Worm (Caenorhabditis elegans) whole organism, young adult: Measurements from ENCODE around the gene ptr-19.

ENCODE experiments used
- B0019.2 ChIP-seq: fragments of 200-800 bp; sonication (Bioruptor generic); conservative IDR thresholded peaks from 2 replicates; pipeline ENCODE4 v1.3.6; 2022; ENCODE audit warnings: missing genetic modification reagents, missing genetic modification characterization, missing compliant biosample characterization
- C06A6.2 ChIP-seq: fragments of 200-800 bp; sonication (Bioruptor generic); conservative IDR thresholded peaks from 2 replicates; pipeline ENCODE4 v1.3.6; 2022; ENCODE audit warnings: missing genetic modification characterization, missing compliant biosample characterization
- F10E7.11 ChIP-seq: sonication (generic microtip); optimal IDR thresholded peaks from 2 replicates; lab custom pipeline; 2017; ENCODE audit warnings: mild to moderate bottlenecking, missing genetic modification characterization, moderate library complexity, missing compliant biosample characterization
- F22D6.2 ChIP-seq: sonication (generic microtip); optimal IDR thresholded peaks from 2 replicates; lab custom pipeline; 2016; ENCODE audit warnings: mild to moderate bottlenecking, missing genetic modification characterization, missing compliant biosample characterization
- F23B12.7 ChIP-seq: sonication (generic microtip); optimal IDR thresholded peaks from 2 replicates; lab custom pipeline; 2017; ENCODE audit warnings: missing genetic modification characterization, mild to moderate bottlenecking, missing compliant biosample characterization, antibody characterized with exemption, moderate library complexity; ENCODE audit not compliant: insufficient read depth
- F39B2.1 ChIP-seq: fragments of 200-800 bp; sonication (Bioruptor generic); IDR thresholded peaks from 2 replicates; pipeline ENCODE4 v1.3.6; 2022; ENCODE audit warnings: missing genetic modification reagents, missing genetic modification characterization, missing compliant biosample characterization
- F57A8.1 ChIP-seq: fragments of 200-800 bp; sonication (Bioruptor generic); optimal IDR thresholded peaks from 2 replicates; lab custom pipeline; 2018; ENCODE audit warnings: mild to moderate bottlenecking, missing genetic modification characterization, moderate library complexity, missing compliant biosample characterization
- F57C9.4 ChIP-seq: sonication (generic microtip); optimal IDR thresholded peaks from 2 replicates; lab custom pipeline; 2017; ENCODE audit warnings: mild to moderate bottlenecking, missing genetic modification characterization, missing compliant biosample characterization
- T26A5.8 ChIP-seq: sonication (generic microtip); optimal IDR thresholded peaks from 2 replicates; lab custom pipeline; 2016; ENCODE audit warnings: missing genetic modification characterization, missing compliant biosample characterization
- Y56A3A.18 ChIP-seq: fragments of 200-800 bp; sonication (Bioruptor generic); IDR thresholded peaks from 2 replicates; pipeline ENCODE4 v1.3.6; 2022; ENCODE audit warnings: missing genetic modification reagents, missing genetic modification characterization, missing compliant biosample characterization
- Y95B8A.8 ChIP-seq: fragments of 200-800 bp; sonication (Bioruptor generic); IDR thresholded peaks from 2 replicates; pipeline ENCODE4 v1.3.6; 2022; ENCODE audit warnings: missing genetic modification reagents, missing genetic modification characterization, missing compliant biosample characterization
- ZK185.1 ChIP-seq: sonication (generic microtip); optimal IDR thresholded peaks from 2 replicates; lab custom pipeline; 2016; ENCODE audit warnings: mild to moderate bottlenecking, missing genetic modification characterization, missing compliant biosample characterization; ENCODE audit not compliant: poor library complexity, severe bottlenecking
- attf-6 ChIP-seq: fragments of 200-800 bp; sonication (Bioruptor generic); IDR thresholded peaks from 2 replicates; pipeline ENCODE4 v1.3.6; 2022; ENCODE audit warnings: missing genetic modification reagents, missing genetic modification characterization, missing compliant biosample characterization
- bed-2 ChIP-seq: fragments of 200-800 bp; sonication (Bioruptor generic); IDR thresholded peaks from 2 replicates; pipeline ENCODE4 v1.3.6; 2022; ENCODE audit warnings: missing genetic modification reagents, missing genetic modification characterization, missing compliant biosample characterization
- ceh-27 ChIP-seq: fragments of 200-800 bp; sonication (Bioruptor generic); optimal IDR thresholded peaks from 2 replicates; lab custom pipeline; 2018; ENCODE audit warnings: mild to moderate bottlenecking, missing genetic modification characterization, moderate library complexity, missing compliant biosample characterization
- ceh-58 ChIP-seq: fragments of 200-800 bp; sonication (Bioruptor generic); IDR thresholded peaks from 2 replicates; pipeline ENCODE4 v1.3.6; 2022; ENCODE audit warnings: missing genetic modification characterization, missing compliant biosample characterization
- ceh-91 ChIP-seq: fragments of 200-800 bp; sonication (Bioruptor generic); IDR thresholded peaks from 2 replicates; pipeline ENCODE4 v1.3.6; 2022; ENCODE audit warnings: missing genetic modification reagents, missing genetic modification characterization, missing compliant biosample characterization
- efl-1 ChIP-seq: fragments of 150-350 bp; optimal IDR thresholded peaks from 2 replicates; lab custom pipeline; 2014; ENCODE audit warnings: missing biosample characterization, missing genetic modification reagents, missing genetic modification characterization
- fkh-3 ChIP-seq: sonication (generic microtip); optimal IDR thresholded peaks from 2 replicates; lab custom pipeline; 2016; ENCODE audit warnings: mild to moderate bottlenecking, missing genetic modification characterization, missing compliant biosample characterization
- him-1 ChIP-seq: sonication (generic microtip); optimal IDR thresholded peaks from 2 replicates; lab custom pipeline; 2016; ENCODE audit warnings: missing genotype, missing genetic modification reagents, missing genetic modification characterization, missing compliant biosample characterization
- hlh-26 ChIP-seq: fragments of 200-800 bp; sonication (Bioruptor generic); conservative IDR thresholded peaks from 2 replicates; pipeline ENCODE4 v1.3.6; 2022; ENCODE audit warnings: missing genetic modification reagents, missing genetic modification characterization, missing compliant biosample characterization
- hmg-1.2 ChIP-seq: fragments of 200-800 bp; sonication (Bioruptor generic); IDR thresholded peaks from 2 replicates; pipeline ENCODE4 v1.3.6; 2022; ENCODE audit warnings: missing genetic modification reagents, missing genetic modification characterization, missing compliant biosample characterization
- hrde-1 ChIP-seq: sonication (generic microtip); optimal IDR thresholded peaks from 2 replicates; lab custom pipeline; 2016; ENCODE audit warnings: missing genetic modification characterization, mild to moderate bottlenecking, missing compliant biosample characterization, moderate library complexity, missing genotype, missing genetic modification reagents, borderline replicate concordance
- hsf-1 ChIP-seq: fragments of 200-800 bp; sonication (Bioruptor generic); IDR thresholded peaks from 2 replicates; pipeline ENCODE4 v1.3.6; 2022; ENCODE audit warnings: missing genetic modification reagents, missing genetic modification characterization, missing compliant biosample characterization
- lin-54 ChIP-seq: fragments of 200-800 bp; sonication (Bioruptor generic); optimal IDR thresholded peaks from 2 replicates; lab custom pipeline; 2018; ENCODE audit warnings: mild to moderate bottlenecking, missing genetic modification characterization, missing compliant biosample characterization
- lsl-1 ChIP-seq: fragments of 200-800 bp; sonication (Bioruptor generic); optimal IDR thresholded peaks from 2 replicates; lab custom pipeline; 2018; ENCODE audit warnings: mild to moderate bottlenecking, missing genetic modification characterization, moderate library complexity, missing compliant biosample characterization
- madf-10 ChIP-seq: sonication (generic microtip); optimal IDR thresholded peaks from 2 replicates; lab custom pipeline; 2016; ENCODE audit warnings: mild to moderate bottlenecking, missing genetic modification characterization, missing compliant biosample characterization
- madf-6 ChIP-seq: fragments of 200-800 bp; sonication (Bioruptor generic); IDR thresholded peaks from 2 replicates; pipeline ENCODE4 v1.3.6; 2022; ENCODE audit warnings: missing genetic modification reagents, missing genetic modification characterization, missing compliant biosample characterization
- mcd-1 ChIP-seq: fragments of 200-800 bp; sonication (Bioruptor generic); IDR thresholded peaks from 2 replicates; pipeline ENCODE4 v1.3.6; 2022; ENCODE audit warnings: missing genetic modification reagents, missing genetic modification characterization, missing compliant biosample characterization
- mel-28 ChIP-seq: sonication (generic microtip); optimal IDR thresholded peaks from 2 replicates; lab custom pipeline; 2016; ENCODE audit warnings: borderline replicate concordance, mild to moderate bottlenecking, missing genetic modification characterization, missing compliant biosample characterization
- nfya-2 ChIP-seq: fragments of 200-800 bp; sonication (Bioruptor generic); IDR thresholded peaks from 2 replicates; pipeline ENCODE4 v1.3.6; 2022; ENCODE audit warnings: missing genetic modification reagents, missing genetic modification characterization, missing compliant biosample characterization
- nhr-179 ChIP-seq: sonication (generic microtip); optimal IDR thresholded peaks from 2 replicates; lab custom pipeline; 2016; ENCODE audit warnings: mild to moderate bottlenecking, missing genetic modification characterization, missing compliant biosample characterization
- nhr-27 ChIP-seq: fragments of 200-800 bp; sonication (Bioruptor generic); optimal IDR thresholded peaks from 2 replicates; lab custom pipeline; 2018; ENCODE audit warnings: mild to moderate bottlenecking, missing genetic modification characterization, moderate library complexity, missing compliant biosample characterization
- nhr-80 ChIP-seq: sonication (generic microtip); optimal IDR thresholded peaks from 2 replicates; lab custom pipeline; 2016; ENCODE audit warnings: missing genetic modification characterization, missing compliant biosample characterization
- pbrm-1 ChIP-seq: fragments of 200-800 bp; sonication (Bioruptor generic); IDR thresholded peaks from 2 replicates; pipeline ENCODE4 v1.3.6; 2022; ENCODE audit warnings: missing genetic modification reagents, missing genetic modification characterization, missing compliant biosample characterization
- pha-4 ChIP-seq: fragments of 150-350 bp; sonication (generic microtip); optimal IDR thresholded peaks from 2 replicates; lab custom pipeline; 2014; ENCODE audit warnings: missing biosample characterization, missing genetic modification reagents, missing genetic modification characterization
- repo-1 ChIP-seq: sonication (generic microtip); optimal IDR thresholded peaks from 2 replicates; lab custom pipeline; 2017; ENCODE audit warnings: mild to moderate bottlenecking, missing genetic modification characterization, missing compliant biosample characterization
- rpc-1 ChIP-seq, 2 experiments: fragments of 150-350 bp in 1 of 2; sonication (generic microtip) in 1 of 2; optimal IDR thresholded peaks; 2 replicates each; lab custom pipeline; 2014 to 2018; ENCODE audit warnings: missing biosample characterization in 1 of 2, missing genetic modification characterization in 1 of 2, missing genetic modification reagents in 1 of 2, missing genotype in 1 of 2
- snpc-1.3 ChIP-seq: sonication (generic microtip); optimal IDR thresholded peaks from 2 replicates; lab custom pipeline; 2017; ENCODE audit warnings: missing genetic modification characterization, mild to moderate bottlenecking, missing compliant biosample characterization, antibody characterized with exemption, moderate library complexity, missing genotype, missing genetic modification reagents; ENCODE audit not compliant: insufficient read depth
- snpc-3.4 ChIP-seq: sonication (generic microtip); optimal IDR thresholded peaks from 2 replicates; lab custom pipeline; 2017; ENCODE audit warnings: missing genetic modification characterization, mild to moderate bottlenecking, missing compliant biosample characterization, antibody characterized with exemption, moderate library complexity, missing genotype, missing genetic modification reagents
- snpc-4 ChIP-seq, 5 experiments: fragments of 150-350 bp in 1 of 5; sonication (generic microtip) in 4 of 5; optimal IDR thresholded peaks; 2 replicates each; lab custom pipeline; 2014 to 2018; ENCODE audit warnings: missing genetic modification characterization in 5 of 5, missing biosample characterization in 3 of 5, antibody characterized with exemption in 2 of 5, mild to moderate bottlenecking in 2 of 5, missing compliant biosample characterization in 2 of 5, missing genotype in 2 of 5, moderate library complexity in 2 of 5, missing genetic modification reagents in 1 of 5
- tbp1 ChIP-seq: fragments of 200-800 bp; sonication (Bioruptor generic); optimal IDR thresholded peaks from 2 replicates; lab custom pipeline; 2018; ENCODE audit warnings: mild to moderate bottlenecking, missing genetic modification characterization, missing compliant biosample characterization
- xnd-1 ChIP-seq: sonication (generic microtip); optimal IDR thresholded peaks from 2 replicates; lab custom pipeline; 2016; ENCODE audit warnings: missing genotype, missing genetic modification reagents, missing genetic modification characterization, missing compliant biosample characterization
- zim-3 ChIP-seq: sonication (generic microtip); optimal IDR thresholded peaks from 2 replicates; lab custom pipeline; 2017; ENCODE audit warnings: mild to moderate bottlenecking, missing genetic modification characterization, moderate library complexity, missing compliant biosample characterization
- ztf-22 ChIP-seq: fragments of 200-800 bp; sonication (Bioruptor generic); optimal IDR thresholded peaks from 2 replicates; lab custom pipeline; 2018; ENCODE audit warnings: mild to moderate bottlenecking, missing genetic modification characterization, moderate library complexity, missing compliant biosample characterization
- ztf-26 ChIP-seq: sonication (generic microtip); optimal IDR thresholded peaks from 2 replicates; lab custom pipeline; 2017; ENCODE audit warnings: missing genetic modification characterization, missing compliant biosample characterization
- ztf-6 ChIP-seq: fragments of 200-800 bp; sonication (Bioruptor generic); IDR thresholded peaks from 2 replicates; pipeline ENCODE4 v1.3.6; 2022; ENCODE audit warnings: missing genetic modification reagents, missing genetic modification characterization, missing compliant biosample characterization

Gene ptr-19

ce11 chrIII:10818364-10818763 lies 36.7 kb downstream of the ptr-19 start (continued):
- TF ChIP-seq ZK185.1 (tag; lab: Kevin White, UChicago) (peak; percentile 69), snpc-3.4 (tag; lab: Kevin White, UChicago) (no peak), ceh-58 (GFP tag; lab: Robert Waterston, UW) (no peak), Y56A3A.18 (no peak), zim-3 (tag; lab: Kevin White, UChicago) (no peak), snpc-1.3 (tag; lab: Kevin White, UChicago) (no peak), Y95B8A.8 (0 out of 2 replicates have a peak, but pooled peaks have one; percentile 34), attf-6 (GFP tag; lab: Robert Waterston, UW) (no peak), hlh-26 (GFP tag; lab: Robert Waterston, UW) (no peak), F57A8.1 (GFP tag; lab: Kevin White, UChicago) (no peak), ceh-27 (GFP tag; lab: Kevin White, UChicago) (peak; percentile 66), F39B2.1 (GFP tag; lab: Robert Waterston, UW) (0 out of 2 replicates have a peak, but pooled peaks have one; percentile 4), T26A5.8 (tag; lab: Kevin White, UChicago) (no peak), snpc-4 (GFP tag; optimal IDR thresholded peaks at IDR 0.05; lab: Kevin White, UChicago) (peak; percentile 5), snpc-4 (tag; optimal IDR thresholded peaks at IDR 0.05; lab: Kevin White, UChicago) (peak in 2 of 4 experiments; percentile 30 to 31), F10E7.11 (tag; lab: Kevin White, UChicago) (no peak), pha-4 (no peak), mel-28 (tag; lab: Kevin White, UChicago) (no peak), pbrm-1 (GFP tag; lab: Robert Waterston, UW) (0 out of 2 replicates have a peak, but pooled peaks have one; percentile 22), rpc-1 (optimal IDR thresholded peaks at IDR 0.05; lab: Kevin White, UChicago) (no peak), rpc-1 (tag; optimal IDR thresholded peaks at IDR 0.05; lab: Kevin White, UChicago) (no peak), nhr-27 (tag; lab: Kevin White, UChicago) (no peak), ztf-26 (tag; lab: Kevin White, UChicago) (peak; percentile 49), nhr-80 (tag; lab: Kevin White, UChicago) (peak; percentile 71), F23B12.7 (tag; lab: Kevin White, UChicago) (no peak), F22D6.2 (no peak), efl-1 (GFP tag; lab: Kevin White, UChicago) (no peak), C06A6.2 (GFP tag; lab: Robert Waterston, UW) (no peak; the same call in 1 of the 2 replicates), hmg-1.2 (GFP tag; lab: Robert Waterston, UW) (peak; percentile 43), ceh-91 (GFP tag; lab: Robert Waterston, UW) (no peak), fkh-3 (tag; lab: Kevin White, UChicago) (no peak), B0019.2 (GFP tag; lab: Robert Waterston, UW) (no peak), ztf-22 (GFP tag; lab: Kevin White, UChicago) (no peak), mcd-1 (GFP tag; lab: Robert Waterston, UW) (peak; percentile 60), lin-54 (peak; percentile 38), him-1 (tag; lab: Kevin White, UChicago) (no peak), madf-6 (GFP tag; lab: Robert Waterston, UW) (peak; percentile 49), tbp1 (peak; percentile 10), madf-10 (tag; lab: Kevin White, UChicago) (peak; percentile 10), xnd-1 (tag; lab: Kevin White, UChicago) (no peak), F57C9.4 (tag; lab: Kevin White, UChicago) (no peak), hsf-1 (peak; percentile 74), nfya-2 (no peak), hrde-1 (tag; lab: Kevin White, UChicago) (no peak), bed-2 (GFP tag; lab: Robert Waterston, UW) (no peak), ztf-6 (no peak), nhr-179 (tag; lab: Kevin White, UChicago) (no peak), repo-1 (tag; lab: Kevin White, UChicago) (peak; percentile 12), lsl-1 (GFP tag; lab: Kevin White, UChicago) (no peak)
